Worm (Caenorhabditis elegans): ENCODE data around the gene fbxa-142.

Gene fbxa-142

DNA sequence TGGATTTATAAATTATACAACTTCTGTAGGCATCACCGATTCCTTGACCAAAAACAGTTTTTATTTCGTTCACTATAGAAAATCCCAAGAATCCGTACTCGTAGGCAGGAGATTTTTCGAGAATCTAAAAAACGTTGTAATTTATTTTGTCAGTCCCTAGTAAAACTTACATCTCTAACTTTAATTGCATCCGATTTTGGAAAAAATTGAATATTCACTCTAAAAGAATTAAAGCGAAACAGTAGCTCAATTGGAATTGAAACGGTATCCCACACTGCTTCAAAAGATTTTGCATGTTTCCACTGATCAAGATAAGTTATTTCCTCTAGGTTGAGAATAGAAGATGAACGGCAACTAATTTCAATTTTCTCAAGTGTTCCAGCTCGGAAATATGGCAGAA, at the start of gene fbxa-142:
TSS of gene fbxa-142 (minus strand) at position 101 of the 400 bp plus-strand sequence.
- TF ChIP-seq klf-2 (GFP tag; conservative IDR thresholded peaks at IDR 0.05) (no peak), flt-1 (GFP tag; IDR thresholded peaks at IDR 0.05) (no peak), ztf-23 (GFP tag; IDR thresholded peaks at IDR 0.05) (no peak), ref-1 (GFP tag; conservative IDR thresholded peaks at IDR 0.05) (no peak), T22C8.4 (GFP tag; IDR thresholded peaks at IDR 0.05) (no peak), med-1 (GFP tag; optimal IDR thresholded peaks at IDR 0.05; ENCODE audit: insufficient read depth) (no peak), tab-1 (GFP tag; IDR thresholded peaks at IDR 0.05) (no peak), cog-1 (tag; optimal IDR thresholded peaks at IDR 0.05) (no peak), ztf-29 (GFP tag; IDR thresholded peaks at IDR 0.05) (no peak)

DNA sequence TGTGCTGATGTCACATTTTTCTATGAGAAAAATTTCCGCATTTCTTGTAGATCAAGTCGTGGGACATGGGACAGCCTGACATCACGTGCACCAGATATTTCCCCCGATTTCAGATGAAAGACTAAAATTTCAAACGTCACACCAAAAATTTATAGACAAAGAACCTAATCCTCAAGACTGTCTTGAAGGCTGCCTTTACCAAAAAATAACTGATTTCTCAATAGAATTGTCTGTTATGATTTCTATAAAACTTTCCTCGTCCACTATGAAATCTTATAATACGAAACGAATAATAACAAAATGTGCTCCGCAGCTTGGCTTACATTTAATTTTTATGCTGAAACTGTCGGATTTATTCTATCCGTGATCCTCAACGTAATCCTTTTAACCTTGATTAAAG, 49.2 kb upstream of the fbxa-142 start, which contains the start of gene str-106:
TSS of gene str-106 (plus strand) at position 301 of the 400 bp plus-strand sequence.
- TF ChIP-seq ztf-23 (GFP tag; IDR thresholded peaks at IDR 0.05) (no peak), klf-2 (GFP tag; conservative IDR thresholded peaks at IDR 0.05) (no peak), ztf-29 (GFP tag; IDR thresholded peaks at IDR 0.05) (no peak), flt-1 (GFP tag; IDR thresholded peaks at IDR 0.05) (no peak), cog-1 (tag; optimal IDR thresholded peaks at IDR 0.05) (no peak), med-1 (GFP tag; optimal IDR thresholded peaks at IDR 0.05; ENCODE audit: insufficient read depth) (no peak), tab-1 (GFP tag; IDR thresholded peaks at IDR 0.05) (no peak), ref-1 (GFP tag; conservative IDR thresholded peaks at IDR 0.05) (no peak), T22C8.4 (GFP tag; IDR thresholded peaks at IDR 0.05) (no peak)

- TF ChIP-seq med-1 (GFP tag; optimal IDR thresholded peaks at IDR 0.05; ENCODE audit: insufficient read depth): no peak
- no peak for TF ChIP-seq ztf-29 (GFP tag; IDR thresholded peaks at IDR 0.05)
- TF ChIP-seq cog-1 (tag; optimal IDR thresholded peaks at IDR 0.05): no peak
- no peak for TF ChIP-seq T22C8.4 (GFP tag; IDR thresholded peaks at IDR 0.05)
- no peak for TF ChIP-seq ztf-23 (GFP tag; IDR thresholded peaks at IDR 0.05)
- no peak for TF ChIP-seq tab-1 (GFP tag; IDR thresholded peaks at IDR 0.05)
- TF ChIP-seq ref-1 (GFP tag; conservative IDR thresholded peaks at IDR 0.05): no peak
- no peak for TF ChIP-seq flt-1 (GFP tag; IDR thresholded peaks at IDR 0.05)
Measured at ce11 chrV:16175757-16176156, 44.6 kb upstream of the fbxa-142 start, which contains the start of gene cyp-33D1. Gene cyp-33D1 (minus strand): TSS chrV:16175857.

DNA sequence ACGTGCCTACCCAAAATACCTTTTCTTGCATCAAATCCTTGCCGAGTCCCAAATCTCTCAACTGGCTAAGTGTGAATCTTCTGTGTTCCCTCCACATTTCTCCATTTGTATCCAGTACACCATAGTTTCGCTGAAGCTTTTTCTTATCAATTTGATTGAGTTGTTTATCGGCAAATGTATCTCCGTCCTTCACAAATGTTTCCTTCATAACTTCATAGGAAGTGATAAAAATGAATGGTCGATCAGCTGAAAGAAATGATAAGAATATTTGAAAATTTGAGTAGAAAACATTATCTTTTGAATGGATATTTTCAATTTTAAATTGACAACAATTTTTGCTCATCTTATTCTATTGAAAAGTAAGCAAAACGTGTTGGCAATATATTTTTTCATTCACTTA, 44.1 kb upstream of the fbxa-142 start:
- TF ChIP-seq flt-1 (GFP tag; IDR thresholded peaks at IDR 0.05) (no peak), cog-1 (tag; optimal IDR thresholded peaks at IDR 0.05) (no peak), tab-1 (GFP tag; IDR thresholded peaks at IDR 0.05) (no peak), T22C8.4 (GFP tag; IDR thresholded peaks at IDR 0.05) (no peak), ztf-23 (GFP tag; IDR thresholded peaks at IDR 0.05) (no peak), med-1 (GFP tag; optimal IDR thresholded peaks at IDR 0.05; ENCODE audit: insufficient read depth) (no peak), ztf-29 (GFP tag; IDR thresholded peaks at IDR 0.05) (no peak), ref-1 (GFP tag; conservative IDR thresholded peaks at IDR 0.05) (no peak), klf-2 (GFP tag; conservative IDR thresholded peaks at IDR 0.05) (no peak)

DNA sequence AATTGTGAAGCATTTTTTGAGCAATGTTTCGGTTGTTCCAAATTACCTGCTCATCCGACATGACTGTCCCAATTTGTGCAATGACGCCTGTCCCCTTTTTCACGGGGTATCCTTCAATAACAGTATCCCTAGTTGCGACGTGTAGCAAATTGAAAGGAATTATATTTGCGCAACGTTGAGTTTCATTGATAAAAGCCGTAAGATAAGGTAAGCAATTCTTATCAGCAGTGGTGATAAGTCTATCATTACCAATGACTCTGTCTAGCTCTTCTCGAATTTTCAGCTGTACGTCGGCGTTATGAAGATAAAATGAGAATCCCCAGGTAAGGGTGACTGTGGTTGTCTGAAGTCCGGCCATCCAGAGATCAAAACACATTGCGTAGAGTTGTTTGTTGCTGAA, 43.0 kb upstream of the fbxa-142 start:
- TF ChIP-seq flt-1 (GFP tag; IDR thresholded peaks at IDR 0.05): no peak

DNA sequence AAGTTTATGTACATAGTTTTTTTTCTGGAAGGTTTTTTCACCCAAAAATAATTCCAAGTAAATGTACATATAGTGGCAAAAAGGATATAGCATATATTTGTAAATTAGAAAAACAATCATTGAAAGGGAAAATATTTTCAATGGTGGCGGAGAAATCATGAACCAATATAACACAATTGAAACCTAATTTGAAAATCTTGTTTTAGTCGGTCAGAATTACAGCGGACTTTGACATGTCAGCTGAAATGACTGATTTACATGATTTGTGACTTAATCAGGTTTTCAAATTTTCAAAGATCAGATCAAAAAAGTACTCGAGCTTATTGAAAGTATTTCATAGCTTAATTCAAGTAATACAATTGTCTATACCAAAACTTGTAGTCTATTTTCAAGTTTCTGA, 40.6 kb upstream of the fbxa-142 start, which contains the start of gene K05D4.9:
TSS of gene K05D4.9 (minus strand) at position 101 of the 400 bp plus-strand sequence.
- TF ChIP-seq med-1 (GFP tag; optimal IDR thresholded peaks at IDR 0.05; ENCODE audit: insufficient read depth) (no peak), ref-1 (GFP tag; conservative IDR thresholded peaks at IDR 0.05) (no peak), flt-1 (GFP tag; IDR thresholded peaks at IDR 0.05) (no peak), ztf-23 (GFP tag; IDR thresholded peaks at IDR 0.05) (no peak), klf-2 (GFP tag; conservative IDR thresholded peaks at IDR 0.05) (no peak), cog-1 (tag; optimal IDR thresholded peaks at IDR 0.05) (no peak), T22C8.4 (GFP tag; IDR thresholded peaks at IDR 0.05) (no peak), tab-1 (GFP tag; IDR thresholded peaks at IDR 0.05) (no peak), ztf-29 (GFP tag; IDR thresholded peaks at IDR 0.05) (no peak)

- TF ChIP-seq klf-2 (GFP tag; conservative IDR thresholded peaks at IDR 0.05) (no peak), tab-1 (GFP tag; IDR thresholded peaks at IDR 0.05) (no peak), ztf-29 (GFP tag; IDR thresholded peaks at IDR 0.05) (no peak), med-1 (GFP tag; optimal IDR thresholded peaks at IDR 0.05; ENCODE audit: insufficient read depth) (no peak), flt-1 (GFP tag; IDR thresholded peaks at IDR 0.05) (no peak), T22C8.4 (GFP tag; IDR thresholded peaks at IDR 0.05) (no peak), ztf-23 (GFP tag; IDR thresholded peaks at IDR 0.05) (no peak), ref-1 (GFP tag; conservative IDR thresholded peaks at IDR 0.05) (no peak)
Measured at ce11 chrV:16169026-16169425, 37.9 kb upstream of the fbxa-142 start, which contains the start of gene str-111. Gene str-111 (minus strand): TSS chrV:16169126.

DNA sequence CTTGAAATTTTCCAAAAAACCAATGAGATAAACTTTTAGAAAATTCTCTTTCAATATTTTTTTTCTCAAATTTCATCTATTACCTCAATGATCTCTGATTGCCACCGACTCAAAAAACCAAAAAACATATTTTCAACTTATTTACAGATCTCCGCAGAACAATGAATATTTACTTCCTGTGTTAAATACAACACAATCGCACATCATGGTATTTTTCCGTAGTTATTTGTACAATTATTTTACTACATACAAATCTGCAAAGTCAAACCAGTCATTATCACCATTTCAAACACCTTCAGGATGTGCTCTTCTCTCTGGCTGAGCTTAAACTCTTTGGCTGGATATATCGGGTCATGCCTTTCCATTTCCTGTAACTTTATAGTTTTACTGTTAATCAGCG, 34.8 kb upstream of the fbxa-142 start, which contains the start of gene str-108:
TSS of gene str-108 (plus strand) at position 301 of the 400 bp plus-strand sequence.
- TF ChIP-seq cog-1 (tag; optimal IDR thresholded peaks at IDR 0.05): no peak
- TF ChIP-seq med-1 (GFP tag; optimal IDR thresholded peaks at IDR 0.05; ENCODE audit: insufficient read depth): no peak
- no peak for TF ChIP-seq ztf-23 (GFP tag; IDR thresholded peaks at IDR 0.05)
- TF ChIP-seq flt-1 (GFP tag; IDR thresholded peaks at IDR 0.05): no peak
- no peak for TF ChIP-seq klf-2 (GFP tag; conservative IDR thresholded peaks at IDR 0.05)
- no peak for TF ChIP-seq ref-1 (GFP tag; conservative IDR thresholded peaks at IDR 0.05)
- no peak for TF ChIP-seq tab-1 (GFP tag; IDR thresholded peaks at IDR 0.05)
- TF ChIP-seq ztf-29 (GFP tag; IDR thresholded peaks at IDR 0.05): no peak
- no peak for TF ChIP-seq T22C8.4 (GFP tag; IDR thresholded peaks at IDR 0.05)

ce11 chrV:16163719-16164118, 32.6 kb upstream of the fbxa-142 start, which contains the start of gene F10A3.12:
Gene F10A3.12 (plus strand): TSS chrV:16164019.
- TF ChIP-seq ztf-23 (GFP tag; IDR thresholded peaks at IDR 0.05): no peak
- no peak for TF ChIP-seq flt-1 (GFP tag; IDR thresholded peaks at IDR 0.05)
- no peak for TF ChIP-seq ztf-29 (GFP tag; IDR thresholded peaks at IDR 0.05)
- no peak for TF ChIP-seq ref-1 (GFP tag; conservative IDR thresholded peaks at IDR 0.05)
- TF ChIP-seq T22C8.4 (GFP tag; IDR thresholded peaks at IDR 0.05): no peak
- TF ChIP-seq cog-1 (tag; optimal IDR thresholded peaks at IDR 0.05): no peak
- no peak for TF ChIP-seq tab-1 (GFP tag; IDR thresholded peaks at IDR 0.05)
- TF ChIP-seq klf-2 (GFP tag; conservative IDR thresholded peaks at IDR 0.05): no peak
- no peak for TF ChIP-seq med-1 (GFP tag; optimal IDR thresholded peaks at IDR 0.05; ENCODE audit: insufficient read depth)

Data from whole organism, midembryonic.